Worm (Caenorhabditis elegans) whole organism, L4/young adult: Measurements from ENCODE around the gene K02C4.5.

Experiments
- W03F9.2 ChIP-seq: fragments of 150-350 bp; optimal IDR thresholded peaks from 2 replicates; lab custom pipeline; 2014; ENCODE audit warnings: missing biosample characterization, missing genetic modification characterization
- dao-5 ChIP-seq: sonication (generic microtip); optimal IDR thresholded peaks from 2 replicates; lab custom pipeline; 2016; ENCODE audit warnings: missing genotype, missing genetic modification characterization, moderate library complexity, missing compliant biosample characterization
- him-1 ChIP-seq: sonication (generic microtip); optimal IDR thresholded peaks from 2 replicates; lab custom pipeline; 2016; ENCODE audit warnings: missing genotype, missing genetic modification reagents, missing genetic modification characterization, missing compliant biosample characterization

The K02C4.5 gene

DNA sequence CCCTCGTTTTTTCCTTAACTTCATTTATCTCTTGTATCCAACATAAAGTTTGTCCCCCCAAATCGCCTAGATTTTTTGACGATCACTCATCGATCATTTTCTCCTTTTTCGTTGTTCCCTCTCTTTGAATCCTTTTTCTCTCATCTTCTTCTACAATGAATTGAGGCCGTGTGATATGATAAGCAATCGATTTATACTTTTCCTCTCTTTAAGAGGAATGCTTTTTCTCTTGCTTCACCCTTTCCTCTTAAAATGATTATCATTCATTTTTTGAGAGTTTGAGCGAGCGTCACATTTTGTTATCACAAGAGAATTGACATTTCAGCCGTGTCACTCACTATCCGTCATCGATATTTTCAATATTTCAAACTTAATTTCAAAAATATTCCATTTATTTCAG is at the start of gene K02C4.5:
Gene K02C4.5, plus strand, starts transcription at position 395 of the 400 bp plus-strand sequence.
- TF ChIP-seq dao-5 (no peak), W03F9.2 (tag; lab: Kevin White, UChicago) (no peak), him-1 (no peak)

DNA sequence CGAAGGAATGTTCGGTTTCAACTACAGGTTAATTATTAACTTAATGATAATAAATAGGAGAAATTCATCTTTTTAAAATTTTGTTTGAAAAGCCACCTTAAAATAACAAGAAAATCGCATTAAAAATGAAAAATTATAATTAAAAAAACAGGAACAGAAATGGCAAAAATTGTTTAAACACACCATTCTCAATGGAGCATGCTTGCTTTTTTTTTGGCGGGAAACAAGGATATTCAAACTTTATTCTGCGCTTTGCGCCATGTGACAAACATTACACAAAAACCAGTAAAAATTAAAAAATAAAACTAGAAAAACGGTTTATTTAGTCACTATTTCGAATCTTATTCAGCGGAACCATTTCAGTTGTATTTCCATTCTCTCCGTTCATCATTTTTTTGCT is 49.5 kb upstream of the K02C4.5 start:
- TF ChIP-seq dao-5, result no peak
- TF ChIP-seq him-1, result no peak
- TF ChIP-seq W03F9.2 (tag; lab: Kevin White, UChicago), result no peak

ce11 chrII:8032657-8033056 is 45.6 kb upstream of the K02C4.5 start, which contains the start of gene nrf-6:
Gene nrf-6, minus strand, starts transcription at chrII:8032708.
- no peak for TF ChIP-seq him-1
- no peak for TF ChIP-seq dao-5
- no peak for TF ChIP-seq W03F9.2 (tag; lab: Kevin White, UChicago)

DNA sequence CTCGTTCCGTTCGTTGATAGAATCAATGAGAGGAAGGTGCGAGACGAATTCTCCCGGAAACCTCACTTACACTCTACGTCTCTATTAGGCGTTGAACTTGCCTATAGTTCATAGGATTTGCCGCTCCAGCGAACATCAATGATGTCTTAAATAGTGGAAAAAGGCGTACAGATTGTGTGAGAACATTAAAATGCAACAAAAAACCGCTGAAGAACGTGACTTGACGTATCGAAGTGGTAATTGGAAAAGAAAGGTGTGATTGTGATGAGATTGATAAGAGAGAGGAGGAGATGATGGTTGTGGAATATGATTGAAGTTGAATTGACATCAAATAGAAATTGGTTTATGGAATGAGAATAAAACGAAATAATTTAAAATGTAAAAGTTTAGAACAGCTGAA is 44.2 kb upstream of the K02C4.5 start:
- no peak for TF ChIP-seq him-1
- no peak for TF ChIP-seq W03F9.2 (tag; lab: Kevin White, UChicago)
- no peak for TF ChIP-seq dao-5

ce11 chrII:8034617-8035016 is 43.6 kb upstream of the K02C4.5 start:
- TF ChIP-seq W03F9.2 (tag; lab: Kevin White, UChicago) (no peak), dao-5 (no peak), him-1 (no peak)

- TF ChIP-seq W03F9.2 (tag; lab: Kevin White, UChicago) (no peak), dao-5 (no peak), him-1 (no peak)
Measured at ce11 chrII:8035667-8036066, 42.6 kb upstream of the K02C4.5 start, which contains the start of gene sap-49. Gene sap-49, minus strand, starts transcription at chrII:8035767.

ce11 chrII:8037246-8037645 is 41.0 kb upstream of the K02C4.5 start, which contains the start of gene arp-6:
Gene arp-6, minus strand, starts transcription at chrII:8037346.
- TF ChIP-seq W03F9.2 (tag; lab: Kevin White, UChicago) (no peak), dao-5 (no peak), him-1 (no peak)

ce11 chrII:8037863-8038262 is 40.4 kb upstream of the K02C4.5 start, which contains the start of gene C08B11.9:
Gene C08B11.9, minus strand, starts transcription at chrII:8038169.
- TF ChIP-seq W03F9.2 (tag; lab: Kevin White, UChicago), result no peak
- TF ChIP-seq dao-5, result no peak
- no peak for TF ChIP-seq him-1

DNA sequence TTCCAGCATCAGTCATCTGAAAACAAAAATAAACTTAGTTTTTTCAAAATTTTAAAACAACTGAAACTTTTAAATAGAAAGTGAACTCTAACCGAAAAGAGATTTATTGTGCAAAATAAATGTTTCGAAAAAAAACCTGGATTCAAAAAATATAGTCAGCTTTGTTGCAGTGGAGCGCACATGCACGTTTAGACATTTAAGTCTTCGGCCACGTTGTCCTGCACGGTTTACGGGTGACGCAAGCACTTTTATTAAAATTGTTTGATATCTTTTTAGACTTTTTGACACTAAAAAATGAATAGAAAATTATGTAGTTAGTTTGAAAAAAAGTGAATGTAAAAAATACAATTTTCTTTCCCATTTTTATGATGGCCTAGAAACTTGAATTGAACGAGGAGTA is 38.8 kb upstream of the K02C4.5 start, which contains the start of the genes ubh-4 and algn-6:
Gene ubh-4, minus strand, starts transcription at position 182 of the 400 bp plus-strand sequence.
Gene algn-6, plus strand, starts transcription at position 387 of the 400 bp plus-strand sequence.
- TF ChIP-seq dao-5 (no peak), W03F9.2 (tag; lab: Kevin White, UChicago) (peak; percentile 77)

ce11 chrII:8041642-8042041 is 36.6 kb upstream of the K02C4.5 start:
- TF ChIP-seq W03F9.2 (tag; lab: Kevin White, UChicago), result peak; percentile 38
- no peak for TF ChIP-seq dao-5
- no peak for TF ChIP-seq him-1

DNA sequence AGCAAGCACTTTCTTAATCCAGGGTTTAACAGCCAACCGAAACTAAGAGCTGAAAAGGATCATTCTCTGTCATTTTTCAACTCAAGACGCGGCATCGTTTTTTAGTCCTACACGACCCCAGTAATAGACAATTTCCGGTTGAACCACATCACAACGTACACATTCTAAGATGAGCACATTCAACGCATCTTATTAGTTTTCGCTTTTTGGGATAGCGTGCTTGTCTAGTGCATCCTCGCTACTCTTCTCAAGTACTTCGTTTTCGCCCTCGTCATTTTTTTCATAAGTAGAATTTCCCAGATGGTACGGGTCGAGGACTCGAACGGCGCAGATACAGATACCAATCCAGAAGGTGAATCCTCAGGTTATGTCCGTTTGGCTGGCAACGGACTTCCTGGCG is 35.9 kb upstream of the K02C4.5 start, which contains the start of gene T05H10.1:
Gene T05H10.1, plus strand, starts transcription at position 301 of the 400 bp plus-strand sequence.
- TF ChIP-seq him-1, result no peak
- TF ChIP-seq dao-5, result no peak
- no peak for TF ChIP-seq W03F9.2 (tag; lab: Kevin White, UChicago)

ce11 chrII:8047264-8047663 is 31.0 kb upstream of the K02C4.5 start, which contains the start of gene apn-1:
Gene apn-1, plus strand, starts transcription at chrII:8047564.
- no peak for TF ChIP-seq W03F9.2 (tag; lab: Kevin White, UChicago)
- no peak for TF ChIP-seq him-1
- no peak for TF ChIP-seq dao-5

- TF ChIP-seq dao-5 (no peak), him-1 (no peak), W03F9.2 (tag; lab: Kevin White, UChicago) (no peak)
Measured at ce11 chrII:8050477-8050876, 27.8 kb upstream of the K02C4.5 start, which contains the start of gene mtre-1. Gene mtre-1, minus strand, starts transcription at chrII:8050577.

DNA sequence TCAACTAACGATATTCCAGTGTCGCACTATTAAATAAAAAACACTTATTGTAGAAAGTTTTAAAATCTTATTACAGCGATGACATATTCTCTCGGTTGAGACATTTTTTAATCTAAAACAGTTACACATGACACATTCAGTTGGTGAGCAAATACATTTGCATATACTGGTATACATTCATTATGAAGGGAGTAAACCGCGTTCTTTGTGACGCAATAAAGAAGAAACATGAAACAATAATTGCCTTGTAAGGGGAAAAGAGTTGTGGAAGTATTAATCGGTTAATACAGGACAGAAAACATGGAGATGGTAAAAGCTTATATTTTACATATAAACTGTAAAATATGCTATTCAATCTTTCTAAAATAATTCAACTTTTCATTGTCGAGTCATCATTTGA is 26.9 kb upstream of the K02C4.5 start:
- TF ChIP-seq W03F9.2 (tag; lab: Kevin White, UChicago), result no peak
- TF ChIP-seq dao-5, result no peak
- no peak for TF ChIP-seq him-1

- TF ChIP-seq W03F9.2 (tag; lab: Kevin White, UChicago) (no peak), dao-5 (no peak), him-1 (no peak)
Measured at ce11 chrII:8052172-8052571, 26.1 kb upstream of the K02C4.5 start.

ce11 chrII:8052850-8053249 is 25.4 kb upstream of the K02C4.5 start, which contains the start of gene T05H10.4:
Gene T05H10.4, plus strand, starts transcription at chrII:8053150.
- TF ChIP-seq W03F9.2 (tag; lab: Kevin White, UChicago) (no peak), him-1 (no peak), dao-5 (no peak)
